Worm (Caenorhabditis elegans): Measurements from ENCODE around the gene srbc-48.

DNA sequence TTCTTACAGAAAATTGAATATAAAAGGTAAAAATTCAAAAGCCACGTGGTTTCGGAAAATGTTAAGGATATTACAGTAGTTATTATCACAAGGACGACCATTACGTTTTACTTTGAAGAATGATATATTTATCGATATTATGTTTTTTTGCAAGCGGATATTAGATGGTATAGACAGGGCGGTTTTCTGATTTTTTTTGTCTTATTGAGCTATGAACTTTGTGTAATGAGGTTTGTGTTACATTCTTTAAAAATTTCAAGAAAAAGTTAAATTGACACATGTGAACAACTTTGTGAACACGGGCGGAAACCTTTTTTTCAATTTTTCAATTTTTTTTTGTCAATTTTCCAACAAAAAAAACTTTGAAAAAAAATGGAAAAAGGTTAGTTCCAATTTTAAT lies 4.8 kb downstream of the srbc-48 start, which contains the start of gene srbc-50:
- no peak for TF ChIP-seq flt-1 (GFP tag; IDR thresholded peaks at IDR 0.05)
- no peak for TF ChIP-seq T22C8.4 (GFP tag; IDR thresholded peaks at IDR 0.05)
- TF ChIP-seq cog-1 (tag; optimal IDR thresholded peaks at IDR 0.05), result no peak
